Worm (Caenorhabditis elegans) whole organism, dauer: ENCODE results near the gene riok-3.

Source experiments
- unc-62 ChIP-seq: sonication (generic microtip); optimal IDR thresholded peaks from 2 replicates; lab custom pipeline; 2017; ENCODE audit warnings: missing biosample characterization, missing genetic modification reagents, missing genetic modification characterization

The riok-3 gene

DNA sequence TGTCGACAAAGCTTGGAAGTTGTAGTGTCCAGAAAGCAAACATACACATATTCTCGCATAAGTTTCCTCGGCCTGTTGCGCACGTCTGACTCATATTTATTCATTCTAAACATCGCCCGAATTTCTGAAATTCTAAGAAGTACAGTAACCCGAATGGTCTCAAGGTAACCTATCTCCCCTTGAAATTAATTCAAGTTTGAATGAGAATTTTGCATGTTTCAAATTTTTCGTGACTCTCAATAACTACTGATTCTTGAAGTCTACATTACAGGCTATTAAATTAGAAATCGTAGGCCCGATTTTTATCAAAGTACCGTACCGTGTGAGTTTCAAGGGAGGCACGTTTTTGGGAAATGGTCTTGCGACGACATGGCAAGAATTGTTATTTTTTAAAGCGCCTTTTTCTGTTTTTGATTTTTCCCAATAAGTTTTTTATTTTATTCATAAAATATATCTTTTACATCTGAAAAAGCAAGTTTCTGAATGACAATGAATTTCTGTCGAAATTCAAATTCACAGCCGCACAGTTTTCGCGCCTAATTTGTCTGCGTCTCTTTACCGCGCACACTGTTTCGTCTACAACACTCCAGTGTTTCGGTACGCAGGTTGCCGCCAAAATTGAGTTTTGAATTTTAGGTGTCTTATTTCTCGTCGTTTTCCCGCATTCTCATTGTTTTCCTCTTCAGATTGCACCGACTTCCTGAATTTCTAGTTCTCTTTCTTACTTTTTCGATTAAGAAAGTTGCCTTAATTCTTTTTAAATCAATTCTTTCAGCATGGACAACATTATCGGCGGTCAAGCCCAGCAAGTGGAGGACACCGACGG lies 11.0 kb downstream of the riok-3 start, which contains the start of the genes R10E11.9 and mcm-6:
Gene R10E11.9, minus strand, starts transcription at position 51 of the 826 bp plus-strand sequence.
Gene mcm-6, plus strand, starts transcription at position 776 of the 826 bp plus-strand sequence.
- TF ChIP-seq unc-62 (GFP tag; lab: Kevin White, UChicago): no peak

DNA sequence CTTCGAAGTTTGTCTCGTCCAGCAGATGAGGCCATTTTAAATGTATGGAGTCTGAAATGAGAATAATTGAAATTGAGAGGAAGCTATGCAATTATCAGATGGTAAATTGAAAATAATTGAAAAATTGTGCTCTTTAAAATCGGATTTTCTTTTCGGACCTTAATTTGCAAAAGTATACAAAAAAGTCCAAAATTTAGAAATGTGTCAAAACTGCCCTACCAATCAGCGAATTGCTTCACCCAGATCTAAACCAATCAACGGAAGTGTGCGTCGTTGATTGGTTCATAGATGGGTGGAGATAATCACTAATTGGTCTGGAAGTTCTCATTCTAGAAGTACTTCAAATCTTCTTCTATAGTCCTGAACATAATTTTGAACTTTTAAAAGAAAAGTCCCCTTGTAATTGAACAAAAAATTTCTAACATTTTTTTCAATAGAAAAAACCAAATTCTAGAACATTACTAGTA lies 15.2 kb downstream of the riok-3 start, which contains the start of gene R10E11.5:
Gene R10E11.5, minus strand, starts transcription at position 51 of the 467 bp plus-strand sequence.
- TF ChIP-seq unc-62 (GFP tag; lab: Kevin White, UChicago): no peak

DNA sequence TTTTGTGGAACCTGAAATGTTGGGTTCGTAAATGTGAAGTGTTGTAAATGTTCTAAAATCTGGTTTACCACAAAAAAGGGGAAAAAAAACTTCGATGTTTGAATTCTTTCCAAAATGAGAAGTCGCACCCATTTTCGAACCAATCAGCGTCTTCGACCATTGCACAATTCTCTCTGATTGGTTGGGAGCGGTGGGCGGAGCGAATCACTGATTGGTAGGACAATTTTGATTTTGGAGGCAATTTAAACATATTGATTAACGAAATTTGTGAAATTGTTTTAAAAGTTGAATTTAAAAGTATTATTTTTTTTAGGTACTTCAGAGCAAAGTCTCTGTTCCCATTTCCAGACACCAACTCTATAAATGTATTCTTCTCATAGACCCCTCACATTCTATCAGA lies 15.7 kb downstream of the riok-3 start:
- TF ChIP-seq unc-62 (GFP tag; lab: Kevin White, UChicago): no peak

DNA sequence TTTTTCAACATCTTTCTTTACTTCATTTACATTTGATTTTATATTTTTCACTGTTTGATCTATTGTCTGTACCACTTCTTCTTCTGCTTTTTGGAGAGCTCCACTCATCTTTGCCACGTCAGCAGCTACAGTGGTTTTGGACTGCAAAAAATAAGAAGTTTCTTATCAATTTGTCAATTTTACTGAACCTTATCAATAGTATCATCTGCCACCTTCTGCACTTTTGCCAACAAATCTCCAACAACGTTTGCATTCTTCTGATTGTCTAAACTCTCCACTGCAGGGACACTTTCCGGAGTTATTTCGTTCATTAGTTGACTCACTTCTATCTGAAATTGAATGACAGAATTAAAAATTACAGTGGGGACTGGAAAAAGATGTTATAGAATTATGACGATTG lies 18.0 kb downstream of the riok-3 start:
- TF ChIP-seq unc-62 (GFP tag; lab: Kevin White, UChicago): no peak

DNA sequence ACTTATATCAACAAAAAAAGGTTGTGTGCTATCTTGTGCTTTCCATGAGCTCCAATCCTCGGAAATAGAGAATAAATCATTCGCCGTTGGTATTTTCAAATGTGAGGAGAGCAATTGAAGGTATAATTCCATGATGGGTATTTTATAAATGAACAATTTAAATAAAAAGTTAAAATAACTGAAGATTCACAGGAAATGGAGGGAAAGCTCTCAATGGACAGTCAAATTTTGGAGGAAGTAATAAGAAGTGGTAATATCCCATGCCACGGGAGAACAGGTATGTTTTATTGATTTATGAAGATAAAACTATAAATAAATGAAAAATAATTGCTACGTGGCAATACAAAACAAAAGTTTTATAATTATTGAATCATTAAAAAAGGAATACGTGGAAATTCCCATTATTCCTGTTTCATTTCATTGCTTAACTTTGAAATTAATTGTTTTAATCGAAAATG lies 21.6 kb downstream of the riok-3 start:
- TF ChIP-seq unc-62 (GFP tag; lab: Kevin White, UChicago): no peak

DNA sequence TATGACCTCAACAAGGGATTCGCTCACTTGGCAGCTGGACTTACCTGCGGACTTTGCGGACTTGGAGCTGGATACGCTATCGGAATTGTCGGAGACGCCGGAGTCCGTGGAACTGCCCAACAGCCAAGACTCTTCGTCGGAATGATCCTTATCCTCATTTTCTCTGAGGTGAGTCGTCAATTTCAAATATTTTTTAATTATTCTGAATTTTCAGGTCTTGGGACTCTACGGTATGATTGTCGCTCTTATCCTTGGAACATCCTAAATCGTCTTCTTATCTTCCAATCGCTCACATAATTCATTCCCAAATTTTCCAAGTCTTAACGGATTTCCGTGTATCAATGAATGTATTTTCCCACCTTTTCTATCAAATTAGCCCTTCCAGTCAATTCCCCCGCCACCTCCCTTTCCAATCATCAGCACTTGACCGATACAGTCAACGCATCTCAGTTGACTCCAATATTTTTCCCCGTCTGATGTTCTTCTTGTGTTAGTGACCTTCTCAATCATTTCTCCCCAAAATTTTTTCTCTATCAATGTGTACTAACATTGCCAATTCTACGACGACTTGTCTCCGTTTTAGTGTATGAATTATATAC lies 22.2 kb downstream of the riok-3 start, which contains the start of gene R10E11.6:
Gene R10E11.6, plus strand, starts transcription at position 524 of the 599 bp plus-strand sequence.
- no peak for TF ChIP-seq unc-62 (GFP tag; lab: Kevin White, UChicago)

DNA sequence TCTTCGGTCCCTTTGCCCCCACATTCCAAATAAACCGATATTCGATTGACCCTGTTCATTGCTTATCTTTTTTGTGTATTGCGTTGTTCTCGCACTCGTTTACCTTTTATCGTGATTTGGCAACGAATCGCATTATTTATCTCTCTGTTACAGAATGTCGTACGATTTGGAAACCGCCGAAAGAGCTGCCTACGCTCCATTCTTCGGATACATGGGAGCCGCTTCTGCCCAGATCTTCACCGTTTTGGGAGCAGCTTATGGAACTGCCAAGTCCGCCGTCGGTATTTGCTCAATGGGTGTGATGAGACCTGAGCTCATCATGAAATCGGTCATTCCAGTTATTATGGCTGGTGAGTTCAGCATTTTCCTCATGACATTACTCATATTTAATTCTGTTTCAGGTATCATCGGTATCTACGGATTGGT lies 22.8 kb downstream of the riok-3 start, which contains the start of gene vha-2:
Gene vha-2, plus strand, starts transcription at position 154 of the 426 bp plus-strand sequence.
- TF ChIP-seq unc-62 (GFP tag; lab: Kevin White, UChicago): no peak

DNA sequence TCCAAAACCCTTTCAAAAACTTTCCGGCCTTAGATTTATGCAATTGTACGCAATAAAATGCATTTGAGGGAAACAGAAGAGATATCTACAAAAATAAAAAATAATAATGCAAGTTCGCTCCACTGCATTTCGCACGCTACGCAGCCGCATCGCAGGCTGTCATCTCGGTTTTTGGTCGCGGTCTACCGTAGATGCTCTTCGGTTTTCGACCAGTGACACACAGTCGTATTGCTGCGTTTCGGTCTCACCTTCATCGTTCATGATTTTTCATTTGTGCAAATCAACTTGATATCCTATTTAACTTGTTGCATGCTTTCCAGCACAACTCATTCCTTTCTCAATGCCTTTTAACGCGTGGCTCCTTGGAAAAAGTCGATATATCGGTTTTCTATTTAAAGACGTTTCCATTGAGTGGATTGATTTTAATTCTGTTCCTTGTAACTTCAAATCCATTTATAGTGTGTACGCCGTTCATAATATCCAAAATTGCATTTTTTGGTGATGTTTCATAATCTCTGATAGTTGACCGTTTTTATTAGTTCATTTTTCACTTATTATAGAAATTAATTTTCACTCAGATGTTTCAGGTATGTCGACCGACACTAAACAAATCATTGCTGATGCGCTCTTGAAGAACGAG lies 24.0 kb downstream of the riok-3 start, which contains the start of gene vha-1:
Gene vha-1, plus strand, starts transcription at position 590 of the 640 bp plus-strand sequence.
- TF ChIP-seq unc-62 (GFP tag; lab: Kevin White, UChicago): no peak

DNA sequence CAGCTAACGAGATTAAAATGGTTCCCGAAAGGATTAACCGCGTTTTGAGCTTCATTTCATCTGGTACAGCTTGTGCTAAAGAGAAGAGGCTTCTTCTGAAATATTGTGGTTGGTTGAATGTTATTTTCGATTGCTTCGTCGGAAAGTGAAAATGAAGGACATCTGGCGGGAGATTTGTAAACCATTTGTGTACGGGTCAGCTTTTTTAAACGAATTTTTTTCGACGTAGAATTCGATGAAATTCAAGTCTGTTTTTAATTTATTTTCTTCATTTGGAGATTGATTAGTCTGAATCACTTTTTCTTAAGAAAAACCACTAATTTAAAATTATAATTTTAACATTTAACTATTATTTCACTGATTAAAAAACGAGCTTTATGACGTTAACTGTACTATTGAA lies 24.6 kb downstream of the riok-3 start, which contains the start of gene sqv-3:
Gene sqv-3, minus strand, starts transcription at position 101 of the 400 bp plus-strand sequence.
- TF ChIP-seq unc-62 (GFP tag; lab: Kevin White, UChicago): no peak

DNA sequence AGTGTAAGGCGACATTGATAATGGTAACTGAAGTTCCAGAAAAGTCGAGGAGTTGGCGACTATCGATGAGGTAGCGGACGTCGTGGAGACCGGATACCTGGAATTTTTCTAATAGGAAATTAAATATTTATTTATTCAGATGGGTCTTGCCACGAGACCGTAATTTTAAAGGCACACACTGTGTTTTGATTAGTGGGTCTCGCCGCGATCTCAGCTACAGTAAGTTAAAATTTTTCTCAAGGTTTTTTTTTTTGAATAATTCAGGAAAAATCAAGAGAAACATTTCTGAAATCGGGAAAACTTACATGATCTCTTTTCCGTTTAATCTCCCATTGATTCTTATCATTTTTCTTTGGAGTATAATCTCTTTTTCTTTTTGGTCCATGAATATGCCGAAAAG lies 25.7 kb downstream of the riok-3 start:
- TF ChIP-seq unc-62 (GFP tag; lab: Kevin White, UChicago): no peak

DNA sequence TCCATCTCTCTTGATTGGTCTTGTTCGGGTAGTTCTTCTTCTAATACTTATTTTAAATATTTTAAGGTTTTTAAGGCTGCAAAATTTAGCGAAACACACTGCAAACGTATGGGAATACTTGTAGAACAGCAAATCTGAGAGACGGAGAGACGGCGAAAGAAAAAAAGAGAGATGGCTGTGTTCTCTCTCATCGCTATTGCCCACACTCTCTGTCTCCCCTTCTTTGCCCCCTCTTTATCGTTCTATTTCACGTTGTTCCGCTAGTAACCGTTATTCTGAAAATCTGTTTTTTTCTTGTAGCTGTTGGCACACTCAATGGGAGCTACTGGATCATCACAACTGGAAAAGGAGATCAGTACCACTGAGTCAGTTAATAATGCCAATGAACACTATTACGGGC lies 28.5 kb downstream of the riok-3 start, which contains the start of gene usp-46:
Gene usp-46, plus strand, starts transcription at position 301 of the 400 bp plus-strand sequence.
- no peak for TF ChIP-seq unc-62 (GFP tag; lab: Kevin White, UChicago)

DNA sequence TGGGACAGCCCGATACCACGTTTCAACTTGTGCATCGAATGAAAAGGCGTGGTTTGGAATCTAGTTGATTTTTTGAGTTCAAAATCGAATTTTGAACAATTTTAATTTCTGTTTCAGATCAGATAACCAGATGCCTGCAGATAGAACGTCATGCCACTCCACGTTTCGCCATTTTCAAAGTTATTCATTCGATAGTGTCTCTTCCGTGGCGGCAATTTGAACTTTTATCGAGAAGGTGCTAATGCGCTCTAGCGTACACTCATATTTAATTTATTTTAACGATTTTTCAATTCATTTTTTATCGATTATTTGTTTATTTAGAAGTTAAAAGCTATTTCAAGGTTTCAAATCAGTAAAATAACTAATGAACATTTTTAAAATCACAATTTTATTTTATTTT lies 28.9 kb downstream of the riok-3 start:
- TF ChIP-seq unc-62 (GFP tag; lab: Kevin White, UChicago): no peak

DNA sequence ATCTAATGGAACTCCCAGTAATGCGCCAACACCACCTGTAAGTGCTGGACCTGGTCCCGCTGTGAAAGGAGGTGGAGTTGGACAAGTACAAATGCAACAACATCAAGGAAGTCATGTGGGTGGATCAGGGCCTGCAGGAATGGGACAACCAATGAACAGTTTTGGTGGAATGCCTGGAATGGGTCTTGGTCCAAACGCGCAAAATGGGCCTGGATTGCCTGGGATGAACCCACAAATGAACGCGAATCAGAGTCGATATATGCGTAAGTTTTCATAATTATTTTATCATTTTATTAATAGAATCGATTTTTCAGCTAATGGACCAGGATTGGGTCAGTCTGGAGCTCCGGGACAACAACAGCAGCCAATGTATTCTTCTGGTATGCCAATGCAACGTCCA lies 32.4 kb downstream of the riok-3 start:
- no peak for TF ChIP-seq unc-62 (GFP tag; lab: Kevin White, UChicago)

DNA sequence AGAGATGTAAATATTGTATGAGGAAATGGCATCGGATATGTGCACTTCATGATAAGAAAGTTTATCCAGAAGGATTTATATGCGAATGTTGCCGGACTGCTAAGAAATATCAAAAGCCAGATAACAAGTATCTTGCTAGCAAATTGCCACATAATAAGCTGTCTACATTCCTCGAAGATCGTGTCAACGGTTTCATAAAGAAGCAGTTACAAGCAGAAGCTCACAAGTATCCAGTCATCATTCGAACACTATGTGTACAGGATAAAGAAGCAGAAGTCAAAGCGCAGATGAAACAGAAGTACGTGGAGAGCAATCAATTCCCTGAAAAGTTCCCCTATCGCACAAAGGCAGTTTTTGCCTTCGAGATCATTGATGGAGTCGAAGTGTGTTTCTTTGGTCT lies 34.2 kb downstream of the riok-3 start:
- TF ChIP-seq unc-62 (GFP tag; lab: Kevin White, UChicago): no peak

DNA sequence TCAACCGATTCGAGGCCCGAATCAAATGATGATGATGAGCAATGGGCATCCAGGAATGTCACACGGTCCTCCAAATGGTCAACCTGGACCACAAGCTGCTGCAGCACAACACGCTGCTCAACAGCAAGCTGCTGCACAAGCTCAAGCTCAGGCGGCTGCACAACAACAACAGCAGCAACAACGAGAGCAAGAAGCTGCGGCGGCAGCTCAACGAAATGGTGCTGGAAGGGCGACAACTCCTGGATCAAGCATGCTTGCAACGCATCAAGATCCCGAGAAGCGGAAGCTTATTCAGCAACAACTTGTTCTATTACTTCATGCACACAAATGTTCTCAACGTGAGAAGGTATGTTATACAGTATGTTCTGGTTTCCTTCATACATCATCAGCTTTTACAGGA lies 36.8 kb downstream of the riok-3 start:
- TF ChIP-seq unc-62 (GFP tag; lab: Kevin White, UChicago): no peak
